Fruit fly (Drosophila melanogaster) whole organism, adult: ENCODE results near the gene ldbr.

ENCODE experiments used
- CG11617 ChIP-seq: fragments of 200-800 bp; sonication (Bioruptor generic); optimal IDR thresholded peaks from 2 replicates; lab custom pipeline; 2017; ENCODE audit warnings: mild to moderate bottlenecking, missing biosample characterization, missing genetic modification reagents, missing genetic modification characterization
- CG1620 ChIP-seq: fragments of 200-800 bp; sonication (Bioruptor generic); optimal IDR thresholded peaks from 2 replicates; lab custom pipeline; 2016; ENCODE audit warnings: missing biosample characterization, missing genetic modification characterization
- CG5204 ChIP-seq: fragments of 200-800 bp; sonication (Bioruptor generic); optimal IDR thresholded peaks from 2 replicates; lab custom pipeline; 2016; ENCODE audit warnings: missing biosample characterization, missing genetic modification characterization
- CG7101 ChIP-seq: fragments of 200-800 bp; sonication (Bioruptor generic); optimal IDR thresholded peaks from 2 replicates; lab custom pipeline; 2018; ENCODE audit warnings: missing biosample characterization, mild to moderate bottlenecking, missing genetic modification characterization, moderate library complexity
- Clk ChIP-seq: fragments of 200-800 bp; sonication (Bioruptor generic); optimal IDR thresholded peaks from 2 replicates; lab custom pipeline; 2017; ENCODE audit warnings: missing biosample characterization, missing genetic modification characterization
- Mnt ChIP-seq: fragments of 200-800 bp; sonication (Bioruptor generic); optimal IDR thresholded peaks from 2 replicates; lab custom pipeline; 2016; ENCODE audit warnings: missing biosample characterization, mild to moderate bottlenecking, missing genetic modification characterization
- cic ChIP-seq: fragments of 200-800 bp; sonication (Bioruptor generic); optimal IDR thresholded peaks from 2 replicates; lab custom pipeline; 2017; ENCODE audit warnings: missing biosample characterization, mild to moderate bottlenecking, missing genetic modification characterization, moderate library complexity
- kay ChIP-seq: fragments of 200-800 bp; sonication (Bioruptor generic); peaks from one replicate; lab custom pipeline; 2016; ENCODE audit warnings: missing biosample characterization, missing genetic modification characterization, borderline replicate concordance
- pad ChIP-seq: fragments of 200-800 bp; sonication (Bioruptor generic); optimal IDR thresholded peaks from 3 replicates; lab custom pipeline; 2017; ENCODE audit warnings: missing biosample characterization, missing genetic modification characterization, mild to moderate bottlenecking, moderate library complexity, missing genetic modification reagents

DNA sequence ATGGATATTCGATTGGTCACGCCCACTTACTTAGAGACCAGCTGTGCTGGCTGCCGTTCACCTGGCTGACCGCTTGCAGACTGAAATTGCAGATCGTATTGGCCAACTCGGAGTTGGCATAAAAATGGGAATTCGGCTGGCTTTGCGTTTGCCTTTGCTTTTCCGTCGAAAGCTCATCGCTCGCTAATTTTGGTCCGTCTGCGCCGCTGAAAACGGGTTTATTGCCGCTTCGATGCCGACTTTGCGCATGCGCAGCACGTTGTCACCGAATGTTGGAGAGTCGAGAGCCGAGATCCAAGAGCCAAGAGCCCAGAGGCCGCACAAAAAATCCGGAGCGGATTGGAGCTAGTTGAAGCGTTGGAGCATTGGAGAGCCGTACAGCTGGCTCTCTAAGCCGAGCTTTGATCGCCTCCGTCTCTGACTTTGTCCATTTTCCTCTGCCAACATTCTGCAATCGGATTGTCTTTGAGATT, 30.1 kb downstream of the ldbr start, which contains the start of gene CG13676:
- TF ChIP-seq Clk (no peak), Mnt (GFP tag; lab: Kevin White, UChicago) (no peak), cic (no peak), CG11617 (GFP tag; lab: Kevin White, UChicago) (no peak), kay (GFP tag; lab: Kevin White, UChicago) (no peak), CG5204 (GFP tag; lab: Kevin White, UChicago) (no peak), CG1620 (GFP tag; lab: Kevin White, UChicago) (no peak), CG7101 (tag; lab: Kevin White, UChicago) (no peak), pad (GFP tag; lab: Kevin White, UChicago) (no peak)
